Worm (Caenorhabditis elegans) whole organism, early embryonic: Measurements from ENCODE around the gene odr-1.

Experiments used
- flt-1 ChIP-seq: fragments of 200-800 bp; sonication (Bioruptor generic); IDR thresholded peaks from 2 replicates; pipeline ENCODE4 v1.3.6; 2022; ENCODE audit warnings: missing genetic modification characterization, missing compliant biosample characterization
- tbx-11 ChIP-seq: fragments of 200-800 bp; sonication (Bioruptor generic); IDR thresholded peaks from 2 replicates; pipeline ENCODE4 v1.3.6; 2022; ENCODE audit warnings: missing genetic modification characterization, missing compliant biosample characterization

DNA sequence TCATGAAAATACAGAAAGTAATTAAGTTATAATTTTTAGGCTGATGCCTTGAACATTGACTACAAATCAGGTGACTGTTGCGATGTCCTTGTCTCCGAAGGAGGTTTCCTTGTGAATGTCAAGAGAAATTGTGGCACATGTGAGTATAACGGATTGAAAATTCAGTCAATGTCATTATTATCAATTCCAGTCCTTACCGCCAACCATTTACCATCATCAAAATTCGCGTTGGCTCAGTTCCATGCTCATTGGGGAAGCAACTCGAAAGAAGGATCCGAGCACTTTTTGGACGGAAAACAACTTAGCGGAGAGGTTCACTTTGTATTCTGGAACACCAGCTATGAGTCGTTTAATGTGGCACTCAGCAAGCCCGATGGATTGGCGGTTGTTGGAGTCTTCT, 7.4 kb downstream of the odr-1 start:
- TF ChIP-seq flt-1 (GFP tag; lab: Robert Waterston, UW) (no peak), tbx-11 (GFP tag; lab: Robert Waterston, UW) (no peak)
